Worm (Caenorhabditis elegans) whole organism, L3 larva: Measurements from ENCODE around the gene R04F11.3.

Experiments
- ceh-16 ChIP-seq: sonication (generic microtip); optimal IDR thresholded peaks from 2 replicates; lab custom pipeline; 2017; ENCODE audit warnings: missing biosample characterization, missing genetic modification characterization
- ceh-82 ChIP-seq: fragments of 150-350 bp; optimal IDR thresholded peaks from 2 replicates; lab custom pipeline; 2014; ENCODE audit warnings: missing biosample characterization, missing genetic modification characterization
- eor-1 ChIP-seq, 2 experiments: fragments of 150-350 bp; optimal IDR thresholded peaks; 2 replicates each; lab custom pipeline; 2014 to 2018; ENCODE audit warnings: missing biosample characterization in 2 of 2, missing genetic modification characterization in 2 of 2
- fkh-2 ChIP-seq: fragments of 150-350 bp; optimal IDR thresholded peaks from 2 replicates; lab custom pipeline; 2014; ENCODE audit warnings: missing biosample characterization, missing genetic modification reagents, missing genetic modification characterization
- nhr-25 ChIP-seq: sonication (generic microtip); optimal IDR thresholded peaks from 2 replicates; lab custom pipeline; 2017; ENCODE audit warnings: missing biosample characterization, missing genetic modification characterization
- ztf-4 ChIP-seq: fragments of 150-350 bp; optimal IDR thresholded peaks from 2 replicates; lab custom pipeline; 2014; ENCODE audit warnings: missing biosample characterization, missing genetic modification characterization

ce11 chrV:12295015-12295414, 22.0 kb downstream of the R04F11.3 start:
- TF ChIP-seq fkh-2 (tag; lab: Kevin White, UChicago) (no peak), ztf-4 (tag; lab: Kevin White, UChicago) (no peak), ceh-16 (tag; lab: Kevin White, UChicago) (no peak), ceh-82 (tag; lab: Kevin White, UChicago) (no peak), nhr-25 (tag; lab: Kevin White, UChicago) (no peak), eor-1 (tag; optimal IDR thresholded peaks at IDR 0.05; lab: Kevin White, UChicago) (no peak)
